Fruit fly (Drosophila melanogaster): ENCODE results near the gene CG4836.

CG4836 gene

DNA sequence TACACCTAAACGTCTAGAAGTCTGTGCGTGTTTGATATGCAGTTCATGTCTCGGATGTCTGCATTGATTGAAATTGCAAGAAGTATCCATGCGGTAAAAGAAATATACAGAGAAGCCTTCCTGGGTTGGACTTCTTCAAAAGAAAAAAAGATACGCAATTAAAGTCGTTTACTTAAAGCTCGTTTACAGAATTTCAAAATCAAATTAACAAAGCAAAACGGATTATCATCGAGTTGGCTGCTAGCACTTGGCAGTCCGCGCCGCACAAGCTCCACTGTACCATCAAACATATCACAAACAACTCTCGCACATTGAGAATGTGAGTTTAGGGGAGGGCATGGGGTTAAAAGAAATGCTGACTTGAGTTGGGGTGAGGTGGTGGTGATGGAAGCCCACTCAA is 15.3 kb upstream of the CG4836 start (continued):
- TF ChIP-seq Smox (GFP tag; optimal IDR thresholded peaks at IDR 0.05) (peak; percentile 55), achi (GFP tag; optimal IDR thresholded peaks at IDR 0.05) (peak; percentile 77), Sox102F (GFP tag; optimal IDR thresholded peaks at IDR 0.05) (peak; percentile 48), esn (GFP tag; optimal IDR thresholded peaks at IDR 0.05) (peak; percentile 68), dac (GFP tag; optimal IDR thresholded peaks at IDR 0.05) (peak; percentile 33), vri (GFP tag; optimal IDR thresholded peaks at IDR 0.05) (peak; percentile 40), CG11294 (GFP tag; IDR thresholded peaks at IDR 0.05) (peak; percentile 46), CG6163 (GFP tag; IDR thresholded peaks at IDR 0.05) (peak; percentile 85), CG34406 (GFP tag; optimal IDR thresholded peaks at IDR 0.05) (peak; percentile 55), Eip78C (GFP tag) (peak; percentile 87), CG6808 (GFP tag; optimal IDR thresholded peaks at IDR 0.05) (peak; percentile 60), Met (GFP tag; optimal IDR thresholded peaks at IDR 0.05) (peak; percentile 70), CG11762 (GFP tag; optimal IDR thresholded peaks at IDR 0.05; ENCODE audit: insufficient read depth) (peak; percentile 10), Eip93F (GFP tag; optimal IDR thresholded peaks at IDR 0.05) (no peak), acj6 (GFP tag; optimal IDR thresholded peaks at IDR 0.05) (peak; percentile 77), CG10669 (GFP tag; optimal IDR thresholded peaks at IDR 0.05) (peak; percentile 66), CG6792 (GFP tag; optimal IDR thresholded peaks at IDR 0.05) (peak; percentile 54), fd59A (GFP tag; optimal IDR thresholded peaks at IDR 0.05) (peak; percentile 52), Blimp-1 (GFP tag; optimal IDR thresholded peaks at IDR 0.05) (no peak), Lpt (GFP tag; optimal IDR thresholded peaks at IDR 0.05) (peak; percentile 76), Gug (GFP tag; IDR thresholded peaks at IDR 0.05) (peak; percentile 74), salr (GFP tag; optimal IDR thresholded peaks at IDR 0.05) (peak; percentile 43 to 48), eg (GFP tag; IDR thresholded peaks at IDR 0.05) (peak; percentile 77), topi (GFP tag; optimal IDR thresholded peaks at IDR 0.05) (peak; percentile 57), OdsH (GFP tag; optimal IDR thresholded peaks at IDR 0.05) (peak; percentile 76), CG10631 (GFP tag; optimal IDR thresholded peaks at IDR 0.05) (peak; percentile 68)

dm6 chr3R:19999474-19999873 is 14.2 kb upstream of the CG4836 start:
- TF ChIP-seq CG11294 (GFP tag; IDR thresholded peaks at IDR 0.05): peak; percentile 58
- TF ChIP-seq esn (GFP tag; optimal IDR thresholded peaks at IDR 0.05): peak; percentile 83
- peak; percentile 40 for TF ChIP-seq CG6276 (GFP tag; optimal IDR thresholded peaks at IDR 0.05)
- TF ChIP-seq CG10631 (GFP tag; optimal IDR thresholded peaks at IDR 0.05): peak; percentile 87
- peak; percentile 63 for TF ChIP-seq cyc (GFP tag; optimal IDR thresholded peaks at IDR 0.05)
- peak; percentile 62 for TF ChIP-seq lz (GFP tag; optimal IDR thresholded peaks at IDR 0.05)
- TF ChIP-seq CG32006 (GFP tag; optimal IDR thresholded peaks at IDR 0.05): peak; percentile 87
- TF ChIP-seq CG10669 (GFP tag; optimal IDR thresholded peaks at IDR 0.05): peak; percentile 76
- peak; percentile 80 for TF ChIP-seq CG6163 (GFP tag; IDR thresholded peaks at IDR 0.05)
- peak; percentile 16 to 81 for TF ChIP-seq salr (GFP tag; optimal IDR thresholded peaks at IDR 0.05)
- TF ChIP-seq CG4318 (GFP tag; optimal IDR thresholded peaks at IDR 0.05): peak; percentile 64
- peak; percentile 50 for TF ChIP-seq Sox15 (GFP tag; optimal IDR thresholded peaks at IDR 0.05)
- peak; percentile 85 for TF ChIP-seq achi (GFP tag; optimal IDR thresholded peaks at IDR 0.05)
- peak; percentile 76 for TF ChIP-seq pdm3 (GFP tag; optimal IDR thresholded peaks at IDR 0.05)
- peak; percentile 78 for TF ChIP-seq Lpt (GFP tag; optimal IDR thresholded peaks at IDR 0.05)
- peak; percentile 87 for TF ChIP-seq acj6 (GFP tag; optimal IDR thresholded peaks at IDR 0.05)
- TF ChIP-seq Eip75B (GFP tag; optimal IDR thresholded peaks at IDR 0.05): peak; percentile 58
- TF ChIP-seq OdsH (GFP tag; optimal IDR thresholded peaks at IDR 0.05): peak; percentile 85
- TF ChIP-seq Sox14 (GFP tag; optimal IDR thresholded peaks at IDR 0.05): peak; percentile 56
- TF ChIP-seq Hr39 (GFP tag; optimal IDR thresholded peaks at IDR 0.05): peak; percentile 60
- peak; percentile 55 for TF ChIP-seq CG31627 (GFP tag; optimal IDR thresholded peaks at IDR 0.05)
- peak; percentile 73 for TF ChIP-seq CG6808 (GFP tag; optimal IDR thresholded peaks at IDR 0.05)
- peak; percentile 82 for TF ChIP-seq CG34406 (GFP tag; optimal IDR thresholded peaks at IDR 0.05)
- peak; percentile 71 for TF ChIP-seq CG11762 (GFP tag; optimal IDR thresholded peaks at IDR 0.05; ENCODE audit: insufficient read depth)
- TF ChIP-seq Ets96B (tag; optimal IDR thresholded peaks at IDR 0.05): peak; percentile 85
- TF ChIP-seq Met (GFP tag; optimal IDR thresholded peaks at IDR 0.05): peak; percentile 73
- TF ChIP-seq CG8119 (GFP tag; IDR thresholded peaks at IDR 0.05): peak; percentile 92
- TF ChIP-seq CG6792 (GFP tag; optimal IDR thresholded peaks at IDR 0.05): peak; percentile 75
- TF ChIP-seq CG1621 (tag; optimal IDR thresholded peaks at IDR 0.05): peak; percentile 56
- peak; percentile 73 for TF ChIP-seq Smox (GFP tag; optimal IDR thresholded peaks at IDR 0.05)
- peak; percentile 64 for TF ChIP-seq spab (GFP tag; optimal IDR thresholded peaks at IDR 0.05)
- TF ChIP-seq CG8319 (GFP tag; optimal IDR thresholded peaks at IDR 0.05): peak; percentile 10
- peak; percentile 74 for TF ChIP-seq Hr4 (GFP tag; optimal IDR thresholded peaks at IDR 0.05)
- peak; percentile 62 for TF ChIP-seq CG7368 (GFP tag; optimal IDR thresholded peaks at IDR 0.05)
- TF ChIP-seq CG15336 (GFP tag; IDR thresholded peaks at IDR 0.05): peak; percentile 86
- peak; percentile 46 for TF ChIP-seq CG16779 (tag; optimal IDR thresholded peaks at IDR 0.05)
- TF ChIP-seq Sox102F (GFP tag; optimal IDR thresholded peaks at IDR 0.05): peak; percentile 72
- peak; percentile 40 for TF ChIP-seq vri (GFP tag; optimal IDR thresholded peaks at IDR 0.05)
- peak; percentile 60 for TF ChIP-seq fd59A (GFP tag; optimal IDR thresholded peaks at IDR 0.05)
- TF ChIP-seq Eip93F (GFP tag; optimal IDR thresholded peaks at IDR 0.05): no peak
- peak; percentile 79 for TF ChIP-seq CG8632 (GFP tag; optimal IDR thresholded peaks at IDR 0.05)
